Worm (Caenorhabditis elegans) whole organism, L3 larva: ENCODE results near the gene ceh-31.

Experiments used
- R02D3.7 ChIP-seq: fragments of 150-350 bp; optimal IDR thresholded peaks from 2 replicates; lab custom pipeline; 2014; ENCODE audit warnings: missing biosample characterization, missing genetic modification characterization
- ama-1 ChIP-seq: fragments of 150-350 bp; optimal IDR thresholded peaks from 2 replicates; lab custom pipeline; 2018
- lin-39 ChIP-seq: fragments of 150-350 bp; optimal IDR thresholded peaks from 2 replicates; lab custom pipeline; 2018; ENCODE audit warnings: missing biosample characterization, missing genetic modification reagents, missing genetic modification characterization
- mdl-1 ChIP-seq: fragments of 150-350 bp; optimal IDR thresholded peaks from 2 replicates; lab custom pipeline; 2014; ENCODE audit warnings: missing biosample characterization, missing genetic modification characterization
- nfya-1 ChIP-seq: sonication (generic microtip); optimal IDR thresholded peaks from 2 replicates; lab custom pipeline; 2017; ENCODE audit warnings: missing genetic modification characterization, mild to moderate bottlenecking, missing compliant biosample characterization, antibody characterized with exemption, moderate library complexity; ENCODE audit not compliant: insufficient read depth
- nhr-23 ChIP-seq: fragments of 150-350 bp; optimal IDR thresholded peaks from 2 replicates; lab custom pipeline; 2014; ENCODE audit warnings: missing biosample characterization, missing genetic modification reagents, missing genetic modification characterization
- pha-4 ChIP-seq: fragments of 150-350 bp; optimal IDR thresholded peaks from 2 replicates; lab custom pipeline; 2014; ENCODE audit warnings: missing biosample characterization, missing genetic modification reagents, missing genetic modification characterization
- skn-1 ChIP-seq: fragments of 150-350 bp; optimal IDR thresholded peaks from 2 replicates; lab custom pipeline; 2014; ENCODE audit warnings: missing biosample characterization, missing genetic modification characterization
- unc-39 ChIP-seq: sonication (generic microtip); optimal IDR thresholded peaks from 4 replicates; lab custom pipeline; 2017; ENCODE audit warnings: missing biosample characterization, missing genetic modification characterization

DNA sequence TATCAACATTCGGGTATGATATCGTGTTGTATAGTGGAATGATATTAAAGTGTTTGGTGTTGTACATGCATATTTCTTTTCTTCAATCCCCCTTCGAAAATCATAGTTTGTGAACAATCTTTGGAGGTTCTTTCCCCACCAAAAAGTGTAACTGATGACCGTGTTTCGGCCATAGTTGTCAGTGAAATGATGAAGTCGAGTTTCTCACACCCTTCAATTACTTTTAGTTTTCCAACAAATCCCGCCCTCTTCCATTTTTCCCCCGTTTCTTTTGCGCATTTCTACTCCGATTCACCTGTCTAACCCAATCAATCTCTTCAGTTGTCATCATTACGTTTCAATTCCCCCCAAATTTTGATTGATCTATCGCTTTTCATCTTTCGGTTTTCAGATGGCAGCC is 45.1 kb downstream of the ceh-31 start:
- no peak for TF ChIP-seq skn-1
- no peak for TF ChIP-seq unc-39 (tag; lab: Kevin White, UChicago)
- no peak for TF ChIP-seq pha-4 (tag; lab: Kevin White, UChicago)
- no peak for TF ChIP-seq mdl-1
- TF ChIP-seq lin-39 (tag; lab: Kevin White, UChicago) = no peak
- TF ChIP-seq nhr-23 = no peak
- TF ChIP-seq ama-1 (lab: Kevin White, UChicago) = no peak
- no peak for TF ChIP-seq R02D3.7
- TF ChIP-seq nfya-1 (tag; lab: Kevin White, UChicago) = no peak
